Worm (Caenorhabditis elegans): Measurements from ENCODE around the gene mans-2.

mans-2 gene

DNA sequence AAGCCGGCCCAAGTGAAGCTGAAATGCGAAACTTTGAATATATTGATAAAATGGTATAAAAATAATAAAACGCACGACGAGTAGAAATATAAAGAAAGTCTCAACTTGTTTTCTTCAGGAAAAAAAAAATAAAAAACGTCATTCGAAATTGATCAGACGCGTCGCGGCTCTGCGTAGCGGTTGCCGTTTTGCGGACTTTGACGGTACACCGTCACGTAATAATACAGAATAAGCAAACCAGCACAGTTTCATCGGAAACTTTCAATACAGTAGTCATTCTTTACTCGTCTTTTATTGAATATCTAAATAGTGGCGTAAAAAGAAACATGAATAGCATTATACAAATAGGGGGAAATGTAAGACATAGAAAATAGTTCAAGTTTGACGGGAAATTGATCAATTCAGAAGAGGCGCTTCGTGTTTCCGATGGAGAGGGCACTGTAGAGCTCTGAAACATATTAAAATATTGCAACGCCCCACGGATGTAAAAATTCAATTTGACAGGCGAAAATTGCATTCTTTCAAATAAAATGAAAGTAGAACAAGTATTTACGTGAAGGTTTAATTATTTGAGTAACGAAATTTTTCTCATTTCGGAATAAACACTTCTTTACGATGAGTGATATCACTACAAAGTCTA is 8.5 kb upstream of the mans-2 start, which contains the start of the genes cyl-1 and C52E4.7:
Gene cyl-1, minus strand, starts transcription at position 18 of the 640 bp plus-strand sequence.
Gene C52E4.7, plus strand, starts transcription at position 590 of the 640 bp plus-strand sequence.
- TF ChIP-seq C38D4.7 (GFP tag; optimal IDR thresholded peaks at IDR 0.05) (no peak), hlh-15 (tag; optimal IDR thresholded peaks at IDR 0.05) (no peak), npax-4 (tag; optimal IDR thresholded peaks at IDR 0.05) (no peak), fkh-6 (tag; optimal IDR thresholded peaks at IDR 0.05) (no peak), ceh-45 (GFP tag; IDR thresholded peaks at IDR 0.05) (no peak), hlh-6 (tag; optimal IDR thresholded peaks at IDR 0.05) (no peak), K09A11.1 (tag; optimal IDR thresholded peaks at IDR 0.05; ENCODE audit: insufficient read depth) (no peak), hlh-30 (tag; optimal IDR thresholded peaks at IDR 0.05; ENCODE audit: insufficient read depth) (no peak), unc-86 (tag; optimal IDR thresholded peaks at IDR 0.05) (no peak), elt-2 (tag; optimal IDR thresholded peaks at IDR 0.05) (no peak), ztf-16 (tag; optimal IDR thresholded peaks at IDR 0.05) (no peak), sdc-2 (tag; optimal IDR thresholded peaks at IDR 0.05) (peak; percentile 1), ceh-2 (tag; optimal IDR thresholded peaks at IDR 0.05) (no peak), hlh-13 (GFP tag; optimal IDR thresholded peaks at IDR 0.05) (no peak), che-1 (tag; optimal IDR thresholded peaks at IDR 0.05) (no peak), nfya-1 (tag; optimal IDR thresholded peaks at IDR 0.05) (peak; percentile 32), gmeb-2 (tag; optimal IDR thresholded peaks at IDR 0.05) (no peak), ceh-34 (tag; optimal IDR thresholded peaks at IDR 0.05) (peak; percentile 9), tbx-2 (tag; optimal IDR thresholded peaks at IDR 0.05) (peak; percentile 17), hlh-8 (tag; optimal IDR thresholded peaks at IDR 0.05) (no peak), ref-2 (tag; optimal IDR thresholded peaks at IDR 0.05) (no peak), sox-2 (GFP tag; IDR thresholded peaks at IDR 0.05) (no peak), ceh-9 (tag; optimal IDR thresholded peaks at IDR 0.05) (no peak), madf-2 (tag; optimal IDR thresholded peaks at IDR 0.05) (no peak), ceh-31 (tag; optimal IDR thresholded peaks at IDR 0.05) (peak; percentile 5)

DNA sequence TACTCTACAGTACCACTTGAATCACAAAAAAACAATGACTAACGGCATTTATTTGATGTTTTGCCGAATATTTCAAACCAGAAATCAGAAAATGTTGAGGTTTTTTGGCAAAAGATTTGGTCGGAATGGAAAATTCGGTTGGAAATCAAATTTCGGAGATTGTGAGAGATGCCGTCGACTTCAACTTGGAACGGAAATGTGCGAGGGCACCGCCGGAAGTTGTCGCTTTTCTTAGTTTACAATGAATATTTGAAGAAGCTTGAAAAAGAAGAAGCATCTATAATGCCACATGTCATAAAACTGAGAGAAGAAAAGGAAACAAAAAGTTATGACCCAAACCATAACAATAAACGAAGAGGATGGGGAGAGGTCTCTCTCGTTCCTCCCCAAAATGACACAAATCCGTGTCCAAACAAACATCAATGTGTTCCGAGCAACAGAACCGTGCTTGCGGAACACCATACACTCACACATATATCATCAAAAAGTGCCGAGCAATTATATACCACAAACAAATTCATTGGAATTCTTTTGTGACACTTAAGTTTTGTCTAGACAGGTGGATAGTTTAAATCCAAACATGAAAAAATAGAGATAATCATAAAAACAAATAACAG is 5.3 kb upstream of the mans-2 start:
- TF ChIP-seq pag-3 (tag; optimal IDR thresholded peaks at IDR 0.05; ENCODE audit: borderline replicate concordance): no peak
- no peak for TF ChIP-seq npax-4 (tag; optimal IDR thresholded peaks at IDR 0.05)
- TF ChIP-seq elt-2 (tag; optimal IDR thresholded peaks at IDR 0.05): no peak
- TF ChIP-seq unc-42 (tag; optimal IDR thresholded peaks at IDR 0.05): peak; percentile 55
- TF ChIP-seq hlh-13 (GFP tag; optimal IDR thresholded peaks at IDR 0.05): no peak
- no peak for TF ChIP-seq madf-2 (tag; optimal IDR thresholded peaks at IDR 0.05)
- no peak for TF ChIP-seq tbx-7 (tag; optimal IDR thresholded peaks at IDR 0.05)

DNA sequence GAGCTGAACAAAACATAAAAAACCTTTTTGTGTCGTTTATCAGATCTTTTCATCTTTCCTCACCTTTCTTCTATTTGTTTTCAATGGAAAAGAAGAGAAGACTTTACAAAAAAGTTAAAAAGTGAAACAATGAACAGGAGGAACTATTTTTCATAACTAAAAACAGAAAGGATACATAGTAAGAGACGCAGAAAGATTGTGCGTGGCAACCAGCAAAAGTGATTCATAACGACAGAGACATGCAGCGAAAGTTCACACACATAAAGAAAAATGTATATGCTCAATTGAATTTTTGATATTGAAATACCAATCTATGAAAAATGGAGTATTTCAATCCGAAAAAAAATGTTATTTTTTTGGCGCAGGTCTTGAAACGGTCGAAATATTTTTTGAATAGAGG is 4.6 kb upstream of the mans-2 start:
- no peak for TF ChIP-seq npax-4 (tag; optimal IDR thresholded peaks at IDR 0.05)
- TF ChIP-seq pag-3 (tag; optimal IDR thresholded peaks at IDR 0.05; ENCODE audit: borderline replicate concordance): no peak
- no peak for TF ChIP-seq nhr-232 (tag; optimal IDR thresholded peaks at IDR 0.05)
- no peak for TF ChIP-seq pqm-1 (tag; optimal IDR thresholded peaks at IDR 0.05)
- no peak for TF ChIP-seq dmd-4 (tag; optimal IDR thresholded peaks at IDR 0.05; ENCODE audit: borderline replicate concordance)
- TF ChIP-seq fax-1 (tag; optimal IDR thresholded peaks at IDR 0.05): no peak
- TF ChIP-seq ceh-30 (tag; optimal IDR thresholded peaks at IDR 0.05): no peak
- no peak for TF ChIP-seq K02D7.2 (tag; optimal IDR thresholded peaks at IDR 0.05)
- no peak for TF ChIP-seq F13H6.1 (tag; optimal IDR thresholded peaks at IDR 0.05)
- TF ChIP-seq ceh-14 (tag; optimal IDR thresholded peaks at IDR 0.05): no peak
- TF ChIP-seq hlh-6 (tag; optimal IDR thresholded peaks at IDR 0.05): no peak
- TF ChIP-seq pros-1 (tag; optimal IDR thresholded peaks at IDR 0.05): no peak
- no peak for TF ChIP-seq unc-86 (tag; optimal IDR thresholded peaks at IDR 0.05)
- no peak for TF ChIP-seq lim-6 (tag; optimal IDR thresholded peaks at IDR 0.05)
- no peak for TF ChIP-seq che-1 (tag; optimal IDR thresholded peaks at IDR 0.05)
- TF ChIP-seq pat-9 (tag; optimal IDR thresholded peaks at IDR 0.05): no peak
- TF ChIP-seq fkh-10 (GFP tag; optimal IDR thresholded peaks at IDR 0.05): no peak
- no peak for TF ChIP-seq ceh-22 (tag; optimal IDR thresholded peaks at IDR 0.05)
- TF ChIP-seq ceh-48 (tag; optimal IDR thresholded peaks at IDR 0.05): no peak
- TF ChIP-seq ceh-24 (tag; optimal IDR thresholded peaks at IDR 0.05): no peak

Measured in whole organism, late embryonic.